Worm (Caenorhabditis elegans) whole organism, L4 larva: Measurements from ENCODE around the gene his-4.

Experiments
- F49E8.2 ChIP-seq: sonication (generic microtip); optimal IDR thresholded peaks from 2 replicates; lab custom pipeline; 2016; ENCODE audit warnings: missing compliant biosample characterization, mild to moderate bottlenecking, missing genetic modification characterization, borderline replicate concordance
- ZK546.5 ChIP-seq, 2 experiments: sonication (generic microtip); optimal IDR thresholded peaks; 2 replicates each; lab custom pipeline; 2017; ENCODE audit warnings: missing biosample characterization in 2 of 2, missing genetic modification characterization in 2 of 2
- arid-1 ChIP-seq: fragments of 200-800 bp; sonication (Bioruptor generic); conservative IDR thresholded peaks from 2 replicates; pipeline ENCODE4 v1.3.6; 2022; ENCODE audit warnings: missing genetic modification reagents, missing genetic modification characterization, missing compliant biosample characterization
- ceh-32 ChIP-seq: sonication (generic microtip); optimal IDR thresholded peaks from 2 replicates; lab custom pipeline; 2016; ENCODE audit warnings: mild to moderate bottlenecking, missing genetic modification characterization, missing compliant biosample characterization; ENCODE audit not compliant: poor library complexity
- ceh-62 ChIP-seq: sonication (generic microtip); optimal IDR thresholded peaks from 2 replicates; lab custom pipeline; 2017; ENCODE audit warnings: missing biosample characterization, missing genetic modification characterization
- ces-1 ChIP-seq: fragments of 150-350 bp; sonication (generic microtip); optimal IDR thresholded peaks from 4 replicates; lab custom pipeline; 2014; ENCODE audit warnings: missing biosample characterization, missing genetic modification reagents, missing genetic modification characterization
- daf-19 ChIP-seq: fragments of 200-800 bp; sonication (Bioruptor generic); conservative IDR thresholded peaks from 2 replicates; pipeline ENCODE4 v1.3.6; 2022; ENCODE audit warnings: missing genetic modification characterization, missing compliant biosample characterization
- dmd-6 ChIP-seq: fragments of 200-800 bp; sonication (Bioruptor generic); IDR thresholded peaks from 2 replicates; pipeline ENCODE4 v1.3.6; 2022; ENCODE audit warnings: missing genetic modification reagents, missing genetic modification characterization, missing compliant biosample characterization
- dpl-1 ChIP-seq: fragments of 150-350 bp; optimal IDR thresholded peaks from 2 replicates; lab custom pipeline; 2014; ENCODE audit warnings: missing biosample characterization, missing genetic modification reagents, missing genetic modification characterization
- dve-1 ChIP-seq: sonication (generic microtip); optimal IDR thresholded peaks from 2 replicates; lab custom pipeline; 2017; ENCODE audit warnings: antibody characterized with exemption, mild to moderate bottlenecking, missing genetic modification characterization, missing compliant biosample characterization; ENCODE audit not compliant: insufficient read depth
- egl-43 ChIP-seq: fragments of 200-800 bp; sonication (Bioruptor generic); IDR thresholded peaks from 2 replicates; pipeline ENCODE4 v1.3.6; 2022; ENCODE audit warnings: missing genetic modification reagents, missing genetic modification characterization, missing compliant biosample characterization
- fos-1 ChIP-seq: fragments of 150-350 bp; optimal IDR thresholded peaks from 2 replicates; lab custom pipeline; 2014; ENCODE audit warnings: missing biosample characterization, missing genetic modification characterization
- hmg-1.1 ChIP-seq: fragments of 200-800 bp; sonication (Bioruptor generic); IDR thresholded peaks from 2 replicates; pipeline ENCODE4 v1.3.6; 2022; ENCODE audit warnings: missing genetic modification reagents, missing genetic modification characterization, missing compliant biosample characterization
- lim-7 ChIP-seq: fragments of 200-800 bp; sonication (Bioruptor generic); IDR thresholded peaks from 2 replicates; pipeline ENCODE4 v1.3.6; 2022; ENCODE audit warnings: missing genetic modification characterization, missing compliant biosample characterization
- madf-5 ChIP-seq, 2 experiments: fragments of 200-800 bp; sonication (Bioruptor generic); IDR thresholded peaks; 2 replicates each; pipeline ENCODE4 v1.3.6; 2022; ENCODE audit warnings: missing compliant biosample characterization in 2 of 2, missing genetic modification characterization in 2 of 2
- mxl-2 ChIP-seq: fragments of 200-800 bp; sonication (Bioruptor generic); conservative IDR thresholded peaks from 2 replicates; pipeline ENCODE4 v1.3.6; 2022; ENCODE audit warnings: missing genetic modification reagents, missing genetic modification characterization, missing compliant biosample characterization
- nhr-10 ChIP-seq: fragments of 150-350 bp; optimal IDR thresholded peaks from 2 replicates; lab custom pipeline; 2014; ENCODE audit warnings: missing biosample characterization, missing genetic modification characterization
- nhr-102 ChIP-seq: sonication (generic microtip); optimal IDR thresholded peaks from 2 replicates; lab custom pipeline; 2016; ENCODE audit warnings: mild to moderate bottlenecking, missing genetic modification characterization, moderate library complexity, missing compliant biosample characterization
- nhr-11 ChIP-seq: fragments of 150-350 bp; optimal IDR thresholded peaks from 2 replicates; lab custom pipeline; 2014; ENCODE audit warnings: missing biosample characterization, missing genetic modification characterization
- nhr-111 ChIP-seq: fragments of 200-800 bp; sonication (Bioruptor generic); optimal IDR thresholded peaks from 2 replicates; lab custom pipeline; 2018; ENCODE audit warnings: mild to moderate bottlenecking, missing genetic modification characterization, missing compliant biosample characterization
- nhr-48 ChIP-seq: sonication (generic microtip); optimal IDR thresholded peaks from 2 replicates; lab custom pipeline; 2016; ENCODE audit warnings: mild to moderate bottlenecking, missing genetic modification characterization, missing compliant biosample characterization
- saeg-2 ChIP-seq: fragments of 200-800 bp; sonication (Bioruptor generic); IDR thresholded peaks from 2 replicates; pipeline ENCODE4 v1.3.6; 2022; ENCODE audit warnings: missing genetic modification reagents, missing genetic modification characterization, missing compliant biosample characterization
- set-16 ChIP-seq: fragments of 200-800 bp; sonication (Bioruptor generic); IDR thresholded peaks from 2 replicates; pipeline ENCODE4 v1.3.6; 2022; ENCODE audit warnings: missing genetic modification reagents, missing genetic modification characterization, missing compliant biosample characterization
- snpc-1.2 ChIP-seq: fragments of 200-800 bp; sonication (Bioruptor generic); IDR thresholded peaks from 2 replicates; pipeline ENCODE4 v1.3.6; 2022; ENCODE audit warnings: missing genetic modification reagents, missing genetic modification characterization, missing compliant biosample characterization
- spr-3 ChIP-seq: fragments of 200-800 bp; sonication (Bioruptor generic); optimal IDR thresholded peaks from 2 replicates; lab custom pipeline; 2018; ENCODE audit warnings: mild to moderate bottlenecking, missing genetic modification characterization, missing compliant biosample characterization
- tag-97 ChIP-seq: fragments of 200-800 bp; sonication (Bioruptor generic); IDR thresholded peaks from 2 replicates; pipeline ENCODE4 v1.3.6; 2022; ENCODE audit warnings: missing genetic modification characterization, missing compliant biosample characterization
- tra-1 ChIP-seq: fragments of 200-800 bp; sonication (Bioruptor generic); IDR thresholded peaks from 2 replicates; pipeline ENCODE4 v1.3.6; 2022; ENCODE audit warnings: missing genetic modification reagents, missing genetic modification characterization, missing compliant biosample characterization
- vab-7 ChIP-seq: fragments of 200-800 bp; sonication (Bioruptor generic); IDR thresholded peaks from 2 replicates; pipeline ENCODE4 v1.3.6; 2022; ENCODE audit warnings: missing genetic modification reagents, missing genetic modification characterization, missing compliant biosample characterization
- zag-1 ChIP-seq: fragments of 150-350 bp; optimal IDR thresholded peaks from 2 replicates; lab custom pipeline; 2014; ENCODE audit warnings: missing biosample characterization, missing genetic modification characterization

The his-4 gene

ce11 chrV:16031571-16031970 is 8.7 kb downstream of the his-4 start, which contains the start of gene T10C6.7:
Gene T10C6.7 (minus strand): TSS chrV:16031713.
- TF ChIP-seq nhr-48 (tag; lab: Kevin White, UChicago), result no peak
- TF ChIP-seq tra-1 (GFP tag; lab: Robert Waterston, UW), result no peak
- no peak for TF ChIP-seq snpc-1.2 (GFP tag; lab: Robert Waterston, UW)
- TF ChIP-seq arid-1 (GFP tag; lab: Robert Waterston, UW), result no peak
- no peak for TF ChIP-seq dmd-6 (GFP tag; lab: Robert Waterston, UW)
- TF ChIP-seq ceh-62 (tag; lab: Kevin White, UChicago), result no peak
- no peak for TF ChIP-seq nhr-111 (GFP tag; lab: Kevin White, UChicago)
- TF ChIP-seq saeg-2, result no peak
- no peak for TF ChIP-seq vab-7 (GFP tag; lab: Robert Waterston, UW)
- no peak for TF ChIP-seq tag-97 (GFP tag; lab: Robert Waterston, UW)

- TF ChIP-seq nhr-102 (no peak), zag-1 (tag; lab: Kevin White, UChicago) (no peak), nhr-48 (tag; lab: Kevin White, UChicago) (no peak), nhr-10 (tag; lab: Kevin White, UChicago) (no peak)
Measured at ce11 chrV:16029237-16029636, 11.1 kb downstream of the his-4 start.

- peak; percentile 67 for TF ChIP-seq set-16 (GFP tag; lab: Robert Waterston, UW)
- TF ChIP-seq mxl-2 (GFP tag; lab: Robert Waterston, UW), result no peak
- TF ChIP-seq madf-5 (GFP tag; IDR thresholded peaks at IDR 0.05; lab: Robert Waterston, UW), result no peak
Measured at ce11 chrV:16024917-16025316, 15.4 kb downstream of the his-4 start.

DNA sequence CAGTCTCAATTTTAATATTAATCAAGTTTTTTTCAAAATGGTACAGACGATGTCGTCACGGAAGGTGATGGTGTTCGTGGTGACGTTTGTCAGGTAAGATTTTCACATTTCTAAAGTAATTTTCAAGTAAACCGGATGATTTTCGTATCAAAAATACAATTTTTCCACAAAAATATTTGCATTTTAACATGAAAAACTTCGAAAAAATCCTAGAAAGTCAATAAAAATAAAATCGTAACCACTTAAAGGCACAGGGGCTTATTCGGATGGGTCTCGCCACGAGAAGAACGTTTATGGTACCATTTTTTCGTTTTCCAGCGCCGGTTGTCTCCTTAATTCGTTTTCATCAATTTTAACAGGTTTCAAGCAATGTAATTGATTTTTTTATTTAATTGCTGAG is 16.0 kb downstream of the his-4 start, which contains the start of gene T10C6.6:
Gene T10C6.6 (plus strand): TSS at position 27 of the 400 bp plus-strand sequence.
- TF ChIP-seq daf-19 (GFP tag; lab: Robert Waterston, UW), result 0 out of 2 replicates have a peak, but pooled peaks have one; percentile 13
- peak; percentile 8 for TF ChIP-seq dpl-1 (GFP tag; lab: Kevin White, UChicago)
- TF ChIP-seq ces-1 (GFP tag; lab: Kevin White, UChicago), result no peak
- peak; percentile 36 for TF ChIP-seq F49E8.2
- TF ChIP-seq arid-1 (GFP tag; lab: Robert Waterston, UW), result 0 out of 2 replicates have a peak, but pooled peaks have one; percentile 33
- TF ChIP-seq, all 104 proteins: peak for 4

ce11 chrV:16023559-16023958 is 16.8 kb downstream of the his-4 start:
- no peak for TF ChIP-seq nhr-11 (tag; lab: Kevin White, UChicago)
- TF ChIP-seq dve-1 (tag; lab: Kevin White, UChicago), result no peak
- peak; percentile 51 for TF ChIP-seq set-16 (GFP tag; lab: Robert Waterston, UW)
- no peak for TF ChIP-seq egl-43 (GFP tag; lab: Robert Waterston, UW)
- no peak for TF ChIP-seq spr-3 (GFP tag; lab: Kevin White, UChicago)

ce11 chrV:16023051-16023450 is 17.3 kb downstream of the his-4 start, which contains the start of gene cwc-15:
Gene cwc-15 (plus strand): TSS chrV:16023351.
- TF ChIP-seq arid-1 (GFP tag; lab: Robert Waterston, UW) (no peak), hmg-1.1 (GFP tag; lab: Robert Waterston, UW) (no peak), ceh-32 (tag; lab: Kevin White, UChicago) (no peak), ZK546.5 (tag; optimal IDR thresholded peaks at IDR 0.05; lab: Kevin White, UChicago) (no peak), fos-1 (tag; lab: Kevin White, UChicago) (no peak), lim-7 (GFP tag; lab: Robert Waterston, UW) (no peak), tag-97 (GFP tag; lab: Robert Waterston, UW) (no peak)
- TF ChIP-seq, all 104 proteins: peak for 0
